Worm (Caenorhabditis elegans) whole organism, late embryonic: ENCODE measurements around the gene srsx-28.

Experiments
- ceh-18 ChIP-seq: sonication (generic microtip); optimal IDR thresholded peaks from 2 replicates; lab custom pipeline; 2016; ENCODE audit warnings: missing genetic modification characterization, missing compliant biosample characterization
- ceh-31 ChIP-seq: sonication (generic microtip); optimal IDR thresholded peaks from 2 replicates; lab custom pipeline; 2016; ENCODE audit warnings: missing genetic modification characterization, missing compliant biosample characterization
- hlh-6 ChIP-seq: sonication (generic microtip); optimal IDR thresholded peaks from 2 replicates; lab custom pipeline; 2016; ENCODE audit warnings: missing genotype, missing genetic modification characterization, missing compliant biosample characterization
- nhr-11 ChIP-seq: fragments of 150-350 bp; optimal IDR thresholded peaks from 2 replicates; lab custom pipeline; 2014; ENCODE audit warnings: missing biosample characterization, missing genetic modification characterization
- odd-2 ChIP-seq: sonication (generic microtip); optimal IDR thresholded peaks from 2 replicates; lab custom pipeline; 2017; ENCODE audit warnings: antibody characterized with exemption, mild to moderate bottlenecking, missing genetic modification characterization, missing compliant biosample characterization
- rnt-1 ChIP-seq: sonication (generic microtip); optimal IDR thresholded peaks from 2 replicates; lab custom pipeline; 2016; ENCODE audit warnings: missing genetic modification characterization, missing compliant biosample characterization

DNA sequence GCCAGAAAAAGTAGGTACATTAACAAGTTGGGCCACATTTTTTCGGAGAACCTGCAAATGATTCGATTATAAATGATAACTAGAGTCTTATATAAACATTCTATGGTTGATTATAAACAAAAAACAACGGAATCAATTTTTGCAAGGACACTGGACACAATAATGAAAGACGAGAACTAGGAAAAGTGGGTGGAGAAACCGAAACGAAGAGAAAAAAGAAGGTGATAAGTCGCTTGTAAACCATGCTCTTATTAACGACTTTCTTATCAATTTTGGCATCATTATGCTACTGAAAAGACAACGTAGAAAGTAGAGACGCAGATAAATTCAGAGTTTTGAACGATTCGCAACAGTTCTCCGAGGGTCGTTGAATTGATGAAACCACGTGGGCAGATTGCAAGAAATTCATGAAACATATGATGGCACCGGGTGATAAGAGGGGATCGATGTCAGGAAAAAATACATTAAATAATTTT is 37.7 kb downstream of the srsx-28 start, which contains the start of gene ZK856.5:
- TF ChIP-seq odd-2 (tag; lab: Kevin White, UChicago) (no peak), nhr-11 (tag; lab: Kevin White, UChicago) (no peak), rnt-1 (no peak), ceh-18 (tag; lab: Kevin White, UChicago) (no peak), ceh-31 (no peak), hlh-6 (tag; lab: Kevin White, UChicago) (no peak)
